Worm (Caenorhabditis elegans): ENCODE measurements around the gene str-66.
"Not testable (repeated sequence)": the region's sequence is repeated elsewhere in the genome, so short reads cannot be mapped to it uniquely, and the experiment has no call there.

Gene str-66

DNA sequence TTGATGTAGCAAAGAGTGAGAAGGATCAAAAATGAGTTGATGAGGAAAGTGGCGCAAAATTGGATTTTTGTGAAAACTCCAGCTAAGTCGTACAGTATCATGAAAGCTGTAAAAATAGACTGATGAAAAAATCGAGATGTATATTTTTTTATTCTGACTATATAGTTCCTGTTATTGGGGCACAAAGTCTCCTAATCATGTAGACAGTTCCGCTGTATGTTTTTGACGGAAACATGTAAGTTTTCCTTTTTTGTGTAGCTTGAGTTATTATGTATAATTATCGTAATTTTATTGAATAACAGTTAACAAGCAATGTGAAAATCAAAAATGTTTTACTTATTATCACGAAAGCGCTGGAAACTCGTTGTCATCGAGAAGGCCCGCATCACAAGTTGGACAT lies 3.4 kb upstream of the str-66 start, which contains the start of gene str-68:
Gene str-68, minus strand, starts transcription at position 101 of the 400 bp plus-strand sequence.
- TF ChIP-seq sea-2 (GFP tag; optimal IDR thresholded peaks at IDR 0.05), result no peak
- no peak for TF ChIP-seq fos-1 (tag; optimal IDR thresholded peaks at IDR 0.05)
- no peak for TF ChIP-seq eor-1 (tag; optimal IDR thresholded peaks at IDR 0.05)
- no peak for TF ChIP-seq lsy-12 (tag; optimal IDR thresholded peaks at IDR 0.05)
- no peak for TF ChIP-seq mml-1 (tag; optimal IDR thresholded peaks at IDR 0.05)
- no peak for TF ChIP-seq lin-15B (tag; optimal IDR thresholded peaks at IDR 0.05)
- no peak for TF ChIP-seq nhr-25 (tag; optimal IDR thresholded peaks at IDR 0.05)
- TF ChIP-seq nhr-11 (tag; optimal IDR thresholded peaks at IDR 0.05), result no peak
- TF ChIP-seq pha-4 (tag; optimal IDR thresholded peaks at IDR 0.05), result no peak
- no peak for TF ChIP-seq pqm-1 (tag; optimal IDR thresholded peaks at IDR 0.05)
- TF ChIP-seq zag-1 (tag; optimal IDR thresholded peaks at IDR 0.05), result no peak
- TF ChIP-seq elt-3 (tag; optimal IDR thresholded peaks at IDR 0.05), result no peak
- TF ChIP-seq fkh-2 (tag; optimal IDR thresholded peaks at IDR 0.05), result no peak
- no peak for TF ChIP-seq egl-5 (tag; optimal IDR thresholded peaks at IDR 0.05)
- TF ChIP-seq egl-27 (tag; optimal IDR thresholded peaks at IDR 0.05), result no peak
- no peak for TF ChIP-seq daf-12 (tag; optimal IDR thresholded peaks at IDR 0.05)
- no peak for TF ChIP-seq R02D3.7 (tag; optimal IDR thresholded peaks at IDR 0.05)
- TF ChIP-seq elt-1 (tag; optimal IDR thresholded peaks at IDR 0.05), result no peak
- TF ChIP-seq nhr-77 (tag; optimal IDR thresholded peaks at IDR 0.05), result no peak
- TF ChIP-seq ceh-82 (tag; optimal IDR thresholded peaks at IDR 0.05), result no peak

DNA sequence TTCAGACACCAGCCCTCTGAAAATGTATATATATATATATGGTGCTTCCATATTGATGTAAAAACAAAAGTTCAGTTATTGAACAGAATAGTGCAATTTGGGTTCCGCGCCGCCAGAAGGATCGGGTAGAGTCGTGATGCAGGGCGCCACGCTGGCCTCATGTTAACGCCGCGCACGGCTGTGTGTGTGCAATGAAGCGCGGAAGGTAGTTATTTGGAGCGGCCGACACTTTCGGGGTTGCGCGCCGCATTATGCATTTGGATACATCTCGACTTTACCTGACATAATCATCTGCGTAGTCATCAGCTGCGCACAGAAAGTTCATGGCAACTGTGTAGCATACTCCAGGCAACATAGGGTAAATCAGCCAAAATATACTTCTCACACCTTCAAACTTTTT lies 2.8 kb upstream of the str-66 start:
- no peak for TF ChIP-seq hmg-11 (tag; optimal IDR thresholded peaks at IDR 0.05)
- no peak for TF ChIP-seq fkh-10 (GFP tag; optimal IDR thresholded peaks at IDR 0.05)
- no peak for TF ChIP-seq nhr-11 (tag; optimal IDR thresholded peaks at IDR 0.05)
- TF ChIP-seq nhr-67 (tag; optimal IDR thresholded peaks at IDR 0.05), result no peak
- no peak for TF ChIP-seq elt-2 (tag; optimal IDR thresholded peaks at IDR 0.05)
- no peak for TF ChIP-seq fos-1 (tag; optimal IDR thresholded peaks at IDR 0.05)
- TF ChIP-seq sea-2 (GFP tag; optimal IDR thresholded peaks at IDR 0.05), result no peak
- TF ChIP-seq nhr-237 (tag; optimal IDR thresholded peaks at IDR 0.05), result no peak
- no peak for TF ChIP-seq ceh-9 (tag; optimal IDR thresholded peaks at IDR 0.05)
- no peak for TF ChIP-seq aly-2 (tag; optimal IDR thresholded peaks at IDR 0.05)
- no peak for TF ChIP-seq unc-39 (tag; optimal IDR thresholded peaks at IDR 0.05)
- no peak for TF ChIP-seq unc-62 (GFP tag; optimal IDR thresholded peaks at IDR 0.05)
- no peak for TF ChIP-seq nhr-23 (tag; optimal IDR thresholded peaks at IDR 0.05)

DNA sequence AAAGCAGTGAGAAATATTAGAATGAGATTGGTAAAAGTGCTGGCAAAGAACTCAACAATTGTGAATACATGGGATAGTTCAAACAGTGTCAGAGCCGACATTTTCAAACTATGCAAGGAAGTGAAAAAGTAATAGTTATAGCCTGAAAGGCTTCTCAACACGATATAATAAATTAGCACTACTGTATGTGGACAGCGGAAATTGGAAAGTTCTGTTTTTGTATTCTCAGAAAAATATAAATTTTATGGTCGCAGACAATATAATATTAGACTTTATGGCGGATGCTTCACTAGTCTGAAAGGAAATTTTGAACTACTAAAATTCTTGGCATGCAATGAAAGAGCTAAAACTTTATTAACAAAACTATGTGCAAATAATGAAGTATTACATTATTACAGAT lies 1.8 kb upstream of the str-66 start, which contains the start of gene str-69:
Gene str-69, minus strand, starts transcription at position 101 of the 400 bp plus-strand sequence.
- TF ChIP-seq lin-39 (tag; optimal IDR thresholded peaks at IDR 0.05) (no peak), skn-1 (tag; optimal IDR thresholded peaks at IDR 0.05) (no peak), R02D3.7 (tag; optimal IDR thresholded peaks at IDR 0.05) (no peak), hmg-11 (tag; optimal IDR thresholded peaks at IDR 0.05) (no peak), zag-1 (tag; optimal IDR thresholded peaks at IDR 0.05) (no peak), ztf-4 (tag; optimal IDR thresholded peaks at IDR 0.05) (no peak), nhr-12 (tag; optimal IDR thresholded peaks at IDR 0.05) (no peak)

DNA sequence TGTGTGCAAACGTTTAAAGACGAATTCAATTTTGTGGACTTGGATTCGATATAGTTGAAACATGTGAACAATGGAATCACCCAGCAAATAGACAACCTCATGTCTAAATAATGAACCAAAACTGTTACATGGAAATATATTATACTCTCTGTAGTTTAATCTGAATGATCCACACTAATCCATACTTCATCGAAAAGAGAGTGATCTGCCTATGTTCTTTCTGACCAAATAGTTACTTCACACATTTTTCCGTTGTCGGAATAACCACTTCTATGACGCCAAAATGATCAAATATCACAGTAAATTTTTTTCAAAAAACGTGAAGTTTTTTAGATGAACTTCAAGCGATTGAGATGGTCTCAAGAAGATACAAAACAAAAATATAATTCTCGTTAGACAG lies 2.0 kb downstream of the str-66 start, which contains the start of gene Y73C8C.4:
Gene Y73C8C.4, minus strand, starts transcription at position 101 of the 400 bp plus-strand sequence.
- not testable (repeated sequence) for TF ChIP-seq fkh-2, elt-1, tbx-2 (tag; optimal IDR thresholded peaks at IDR 0.05)

DNA sequence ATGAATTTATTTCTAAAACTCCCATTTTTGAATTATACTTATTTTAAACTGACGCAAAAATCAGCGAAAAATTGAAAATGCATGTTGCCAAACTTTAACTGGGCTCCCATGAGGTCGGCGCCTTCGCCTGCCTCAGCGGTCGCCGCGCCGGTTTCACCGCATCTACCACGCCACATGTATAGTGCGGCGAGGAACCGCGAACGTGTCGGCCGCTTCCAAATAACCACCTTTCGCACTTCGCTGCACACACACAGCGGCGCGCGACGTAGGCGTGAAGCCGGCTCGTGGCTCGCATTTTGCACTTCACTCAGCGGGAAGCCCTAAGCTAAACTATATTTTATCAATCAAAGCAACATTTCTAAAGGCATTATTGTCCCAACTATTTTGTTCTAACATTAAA lies 3.5 kb downstream of the str-66 start:
- TF ChIP-seq ceh-82 (tag; optimal IDR thresholded peaks at IDR 0.05), result no peak
- no peak for TF ChIP-seq unc-62 (GFP tag; optimal IDR thresholded peaks at IDR 0.05)
- TF ChIP-seq egl-5 (tag; optimal IDR thresholded peaks at IDR 0.05), result no peak
- no peak for TF ChIP-seq nhr-12 (tag; optimal IDR thresholded peaks at IDR 0.05)
- no peak for TF ChIP-seq unc-39 (tag; optimal IDR thresholded peaks at IDR 0.05)
- no peak for TF ChIP-seq sea-2 (GFP tag; optimal IDR thresholded peaks at IDR 0.05)
- no peak for TF ChIP-seq ztf-4 (tag; optimal IDR thresholded peaks at IDR 0.05)
- no peak for TF ChIP-seq lin-39 (tag; optimal IDR thresholded peaks at IDR 0.05)
- TF ChIP-seq nhr-23 (tag; optimal IDR thresholded peaks at IDR 0.05), result no peak
- no peak for TF ChIP-seq lin-15B (tag; optimal IDR thresholded peaks at IDR 0.05)

Data from whole organism, L3 larva.